Worm (Caenorhabditis elegans): ENCODE results near the gene cht-4.

ce11 chrIII:1665373-1665772 is 8.1 kb upstream of the cht-4 start:
- TF ChIP-seq xnd-1 (tag; optimal IDR thresholded peaks at IDR 0.05) (no peak), ama-1 (optimal IDR thresholded peaks at IDR 0.05) (no peak), ama-1 (GFP tag; optimal IDR thresholded peaks at IDR 0.05) (no peak), F33H1.4 (GFP tag; IDR thresholded peaks at IDR 0.05) (no peak), F55B11.4 (tag; optimal IDR thresholded peaks at IDR 0.05; ENCODE audit: borderline replicate concordance, insufficient read depth) (no peak), pha-4 (tag; optimal IDR thresholded peaks at IDR 0.05) (no peak), ztf-25 (GFP tag; IDR thresholded peaks at IDR 0.05) (no peak)
